Worm (Caenorhabditis elegans) whole organism, L2 larva: ENCODE data around the gene cyp-13A11.

ENCODE experiments used
- Y55F3AM.14 ChIP-seq: fragments of 200-800 bp; sonication (Bioruptor generic); optimal IDR thresholded peaks from 2 replicates; lab custom pipeline; 2018; ENCODE audit warnings: mild to moderate bottlenecking, missing genetic modification characterization, missing compliant biosample characterization
- ZK546.5 ChIP-seq: sonication (generic microtip); optimal IDR thresholded peaks from 2 replicates; lab custom pipeline; 2017; ENCODE audit warnings: missing biosample characterization, missing genetic modification characterization
- egl-27 ChIP-seq: sonication (generic microtip); optimal IDR thresholded peaks from 3 replicates; lab custom pipeline; 2017; ENCODE audit warnings: missing biosample characterization, missing genetic modification reagents, missing genetic modification characterization
- elt-3 ChIP-seq: sonication (generic microtip); optimal IDR thresholded peaks from 2 replicates; lab custom pipeline; 2017; ENCODE audit warnings: missing biosample characterization, missing genetic modification characterization
- lin-39 ChIP-seq: fragments of 150-350 bp; optimal IDR thresholded peaks from 2 replicates; lab custom pipeline; 2014; ENCODE audit warnings: missing biosample characterization, missing genetic modification reagents, missing genetic modification characterization
- nhr-11 ChIP-seq: fragments of 150-350 bp; optimal IDR thresholded peaks from 2 replicates; lab custom pipeline; 2014; ENCODE audit warnings: missing biosample characterization, missing genetic modification characterization
- nhr-12 ChIP-seq: fragments of 150-350 bp; optimal IDR thresholded peaks from 2 replicates; lab custom pipeline; 2014; ENCODE audit warnings: missing biosample characterization, missing genetic modification characterization
- nhr-237 ChIP-seq: fragments of 150-350 bp; optimal IDR thresholded peaks from 2 replicates; lab custom pipeline; 2014; ENCODE audit warnings: missing biosample characterization, missing genetic modification characterization
- nhr-6 ChIP-seq: fragments of 150-350 bp; optimal IDR thresholded peaks from 2 replicates; lab custom pipeline; 2014; ENCODE audit warnings: missing biosample characterization, missing genetic modification characterization
- nhr-77 ChIP-seq: fragments of 150-350 bp; optimal IDR thresholded peaks from 2 replicates; lab custom pipeline; 2014; ENCODE audit warnings: missing biosample characterization, missing genetic modification characterization
- snpc-4 ChIP-seq: fragments of 150-350 bp; optimal IDR thresholded peaks from 2 replicates; lab custom pipeline; 2014; ENCODE audit warnings: missing biosample characterization, missing genetic modification characterization
- unc-39 ChIP-seq: fragments of 150-350 bp; optimal IDR thresholded peaks from 2 replicates; lab custom pipeline; 2014; ENCODE audit warnings: missing biosample characterization, missing genetic modification characterization
- unc-62 ChIP-seq: fragments of 150-350 bp; optimal IDR thresholded peaks from 2 replicates; lab custom pipeline; 2014; ENCODE audit warnings: missing biosample characterization, missing genetic modification reagents, missing genetic modification characterization
- ztf-4 ChIP-seq: fragments of 150-350 bp; optimal IDR thresholded peaks from 2 replicates; lab custom pipeline; 2014; ENCODE audit warnings: missing biosample characterization, missing genetic modification characterization

DNA sequence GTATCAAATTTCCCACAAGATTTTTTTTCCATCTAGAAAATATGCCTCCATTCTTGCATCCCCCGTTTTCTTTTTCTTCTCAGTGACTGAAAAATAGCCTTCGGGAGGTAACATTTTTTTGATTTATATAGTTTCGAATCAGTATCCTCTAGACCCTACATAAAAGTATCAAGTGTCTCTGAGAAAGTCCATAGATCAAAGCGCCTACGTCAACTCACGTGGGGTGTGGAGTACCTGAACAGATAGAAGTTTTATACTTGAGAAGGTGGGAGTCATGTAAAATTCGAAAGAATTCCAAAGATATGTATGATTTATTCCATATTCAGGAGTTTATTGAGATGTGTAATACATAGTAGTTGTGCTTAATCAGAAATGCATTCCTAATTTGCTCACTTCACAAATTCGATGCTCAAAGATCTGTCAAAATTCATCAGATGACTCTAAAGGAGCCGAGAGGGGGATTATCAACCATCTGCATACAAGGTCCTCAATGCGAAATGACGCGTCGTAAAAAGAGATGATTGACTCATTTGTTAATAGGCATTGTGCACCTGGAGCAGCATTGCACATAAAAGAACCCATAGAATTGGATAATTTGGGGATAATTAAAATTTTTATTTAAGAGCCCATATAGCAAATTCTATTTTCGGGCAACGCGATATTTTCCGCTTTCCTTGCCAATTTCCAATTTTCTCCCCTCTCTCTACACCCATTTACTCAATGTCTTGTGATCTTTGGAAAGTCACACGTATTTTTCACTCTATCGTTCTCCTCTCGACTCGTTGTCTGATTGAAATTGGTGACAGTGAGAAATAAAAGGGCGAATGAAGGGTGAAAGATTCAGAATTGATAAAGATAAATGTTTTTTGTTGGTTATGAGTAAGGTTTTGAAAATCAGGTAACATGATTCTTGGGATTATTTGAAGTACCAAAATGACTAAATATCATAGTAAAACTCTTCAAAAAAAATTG lies 43.7 kb downstream of the cyp-13A11 start:
- TF ChIP-seq lin-39 (tag; lab: Kevin White, UChicago), result no peak
- TF ChIP-seq unc-62 (GFP tag; lab: Kevin White, UChicago), result no peak
- no peak for TF ChIP-seq nhr-12 (tag; lab: Kevin White, UChicago)
- TF ChIP-seq egl-27 (tag; lab: Kevin White, UChicago), result no peak
- no peak for TF ChIP-seq nhr-6 (tag; lab: Kevin White, UChicago)
- no peak for TF ChIP-seq ZK546.5 (tag; lab: Kevin White, UChicago)
- TF ChIP-seq snpc-4 (tag; lab: Kevin White, UChicago), result no peak
- TF ChIP-seq Y55F3AM.14, result no peak
- TF ChIP-seq nhr-11 (tag; lab: Kevin White, UChicago), result no peak
- TF ChIP-seq unc-39 (tag; lab: Kevin White, UChicago), result no peak
- no peak for TF ChIP-seq nhr-237 (tag; lab: Kevin White, UChicago)
- TF ChIP-seq ztf-4, result no peak
- TF ChIP-seq elt-3 (tag; lab: Kevin White, UChicago), result no peak
- TF ChIP-seq nhr-77 (tag; lab: Kevin White, UChicago), result no peak
